Worm (Caenorhabditis elegans): Measurements from ENCODE around the gene clec-59.

DNA sequence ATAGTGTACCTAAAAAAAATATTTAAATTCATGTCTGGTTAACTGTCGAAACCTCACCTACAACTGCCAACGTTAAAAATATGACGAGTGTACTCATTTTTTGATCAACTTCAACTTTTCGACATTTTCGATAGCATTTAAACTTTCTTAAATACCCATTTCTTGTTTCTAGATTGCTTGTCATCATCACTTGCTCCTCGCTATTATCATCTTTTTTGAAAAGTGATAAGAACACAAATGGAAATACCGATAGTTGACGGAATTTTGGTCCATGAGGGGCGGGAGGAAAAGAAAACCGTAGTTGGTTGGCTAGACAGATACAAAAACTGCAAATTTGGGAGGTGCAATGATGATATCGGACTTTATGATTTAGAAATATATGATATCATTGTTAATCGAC, 9.1 kb downstream of the clec-59 start, which contains the start of gene clec-143:
- TF ChIP-seq nhr-71 (tag; optimal IDR thresholded peaks at IDR 0.05) (no peak), lsy-2 (tag; optimal IDR thresholded peaks at IDR 0.05) (no peak), nhr-77 (tag; optimal IDR thresholded peaks at IDR 0.05) (no peak), snpc-4 (tag; optimal IDR thresholded peaks at IDR 0.05) (no peak), grh-1 (GFP tag; IDR thresholded peaks at IDR 0.05) (no peak), egl-27 (tag; optimal IDR thresholded peaks at IDR 0.05) (no peak), hlh-17 (GFP tag; optimal IDR thresholded peaks at IDR 0.05; ENCODE audit: borderline replicate concordance) (no peak), unc-130 (tag; optimal IDR thresholded peaks at IDR 0.05) (no peak), vab-15 (tag; optimal IDR thresholded peaks at IDR 0.05) (no peak), nhr-76 (tag; optimal IDR thresholded peaks at IDR 0.05) (no peak), zag-1 (tag; optimal IDR thresholded peaks at IDR 0.05) (no peak), tbx-2 (tag; optimal IDR thresholded peaks at IDR 0.05) (no peak), zip-4 (GFP tag; optimal IDR thresholded peaks at IDR 0.05) (no peak), nhr-237 (tag; optimal IDR thresholded peaks at IDR 0.05) (no peak)
